Fruit fly (Drosophila melanogaster) whole organism, embryonic: ENCODE measurements around the gene dib.

Source experiments
- Bteb2 ChIP-seq: fragments of 200-800 bp; sonication (Bioruptor generic); optimal IDR thresholded peaks from 2 replicates; lab custom pipeline; 2016; ENCODE audit warnings: missing biosample characterization, missing genetic modification characterization
- CG10147 ChIP-seq: fragments of 200-800 bp; sonication (Bioruptor generic); optimal IDR thresholded peaks from 2 replicates; lab custom pipeline; 2019; ENCODE audit warnings: missing biosample characterization, mild to moderate bottlenecking, missing genetic modification characterization, moderate library complexity
- CG14014 ChIP-seq: fragments of 200-800 bp; sonication (Bioruptor generic); IDR thresholded peaks from 2 replicates; pipeline ENCODE4 v1.3.6; 2022; ENCODE audit warnings: missing biosample characterization, missing genetic modification characterization
- CG15073 ChIP-seq: fragments of 200-800 bp; sonication (Bioruptor generic); optimal IDR thresholded peaks from 2 replicates; lab custom pipeline; 2016; ENCODE audit warnings: missing biosample characterization, missing genetic modification characterization
- CG16813 ChIP-seq: fragments of 200-800 bp; sonication (Bioruptor generic); IDR thresholded peaks from 3 replicates; pipeline ENCODE4 v1.3.6; 2022; ENCODE audit warnings: missing biosample characterization, missing genetic modification characterization; ENCODE audit not compliant: partially characterized antibody
- CG17385 ChIP-seq: fragments of 200-800 bp; sonication (Bioruptor generic); optimal IDR thresholded peaks from 3 replicates; lab custom pipeline; 2018; ENCODE audit warnings: missing biosample characterization, mild to moderate bottlenecking, missing genetic modification characterization
- CG33557 ChIP-seq: fragments of 200-800 bp; sonication (Bioruptor generic); optimal IDR thresholded peaks from 2 replicates; lab custom pipeline; 2019; ENCODE audit warnings: missing biosample characterization, mild to moderate bottlenecking, missing genetic modification characterization, moderate library complexity
- CG34224 ChIP-seq: fragments of 200-800 bp; sonication (Bioruptor generic); IDR thresholded peaks from 3 replicates; pipeline ENCODE4 v1.3.6; 2022; ENCODE audit warnings: missing biosample characterization, missing genetic modification characterization; ENCODE audit not compliant: partially characterized antibody
- CG3838 ChIP-seq: fragments of 200-800 bp; sonication (Bioruptor generic); optimal IDR thresholded peaks from 3 replicates; lab custom pipeline; 2016; ENCODE audit warnings: missing biosample characterization, missing genetic modification characterization
- CG4424 ChIP-seq: fragments of 200-800 bp; sonication (Bioruptor generic); optimal IDR thresholded peaks from 3 replicates; lab custom pipeline; 2016; ENCODE audit warnings: missing biosample characterization, missing genetic modification characterization
- CG6765 ChIP-seq: fragments of 200-800 bp; sonication (Bioruptor generic); optimal IDR thresholded peaks from 3 replicates; lab custom pipeline; 2017; ENCODE audit warnings: missing biosample characterization, mild to moderate bottlenecking, missing genetic modification characterization
- CG6791 ChIP-seq: fragments of 200-800 bp; sonication (Bioruptor generic); IDR thresholded peaks from 3 replicates; pipeline ENCODE4 v1.3.6; 2022; ENCODE audit warnings: missing biosample characterization, missing genetic modification characterization; ENCODE audit not compliant: partially characterized antibody
- CG7839 ChIP-seq: fragments of 200-800 bp; sonication (Bioruptor generic); optimal IDR thresholded peaks from 3 replicates; lab custom pipeline; 2018; ENCODE audit warnings: missing biosample characterization, mild to moderate bottlenecking, missing genetic modification characterization, moderate library complexity
- CHES-1-like ChIP-seq: fragments of 200-800 bp; sonication (Bioruptor generic); optimal IDR thresholded peaks from 2 replicates; lab custom pipeline; 2016; ENCODE audit warnings: missing biosample characterization, missing genetic modification characterization
- Dad ChIP-seq: fragments of 200-800 bp; sonication (Bioruptor generic); optimal IDR thresholded peaks from 3 replicates; lab custom pipeline; 2016; ENCODE audit warnings: missing biosample characterization, missing genetic modification characterization
- Deaf1 ChIP-seq: fragments of 200-800 bp; optimal IDR thresholded peaks from 3 replicates; lab custom pipeline; 2019; ENCODE audit warnings: missing biosample characterization, mild to moderate bottlenecking, missing genetic modification characterization, moderate library complexity
- E2f1 ChIP-seq: fragments of 200-800 bp; sonication (Bioruptor generic); IDR thresholded peaks from 2 replicates; pipeline ENCODE4 v1.3.6; 2022; ENCODE audit warnings: missing biosample characterization, missing genetic modification characterization
- E2f2 ChIP-seq: fragments of 200-800 bp; sonication (Bioruptor generic); IDR thresholded peaks from 2 replicates; pipeline ENCODE4 v1.3.6; 2022; ENCODE audit warnings: missing biosample characterization, missing genetic modification characterization
- Ets97D ChIP-seq: fragments of 200-800 bp; sonication (Bioruptor generic); optimal IDR thresholded peaks from 3 replicates; lab custom pipeline; 2016; ENCODE audit warnings: missing biosample characterization, missing genetic modification characterization
- Fer2 ChIP-seq: fragments of 200-800 bp; sonication (Bioruptor generic); optimal IDR thresholded peaks from 2 replicates; lab custom pipeline; 2018; ENCODE audit warnings: missing biosample characterization, mild to moderate bottlenecking, missing genetic modification characterization, moderate library complexity
- NfI ChIP-seq: fragments of 200-800 bp; sonication (Bioruptor generic); optimal IDR thresholded peaks from 3 replicates; lab custom pipeline; 2018; ENCODE audit warnings: missing biosample characterization, mild to moderate bottlenecking, missing genetic modification characterization, moderate library complexity
- Opbp ChIP-seq: fragments of 200-800 bp; sonication (Bioruptor generic); IDR thresholded peaks from 3 replicates; pipeline ENCODE4 v1.3.6; 2022; ENCODE audit warnings: missing biosample characterization, missing genetic modification characterization; ENCODE audit not compliant: partially characterized antibody
- Side ChIP-seq: fragments of 200-800 bp; sonication (Bioruptor generic); optimal IDR thresholded peaks from 2 replicates; lab custom pipeline; 2016; ENCODE audit warnings: missing biosample characterization, missing genetic modification characterization
- Six4 ChIP-seq: fragments of 200-800 bp; sonication (Bioruptor generic); optimal IDR thresholded peaks from 2 replicates; lab custom pipeline; 2016; ENCODE audit warnings: missing biosample characterization, missing genetic modification characterization
- Sox100B ChIP-seq: fragments of 200-800 bp; sonication (Bioruptor generic); optimal IDR thresholded peaks from 3 replicates; lab custom pipeline; 2018; ENCODE audit warnings: missing biosample characterization, mild to moderate bottlenecking, missing genetic modification characterization
- Sry-δ ChIP-seq: fragments of 200-800 bp; sonication (Bioruptor generic); optimal IDR thresholded peaks from 2 replicates; lab custom pipeline; 2016; ENCODE audit warnings: missing biosample characterization, missing genetic modification characterization
- Ssrp ChIP-seq: fragments of 200-800 bp; sonication (Bioruptor generic); optimal IDR thresholded peaks from 2 replicates; lab custom pipeline; 2018; ENCODE audit warnings: missing biosample characterization, mild to moderate bottlenecking, missing genetic modification characterization, moderate library complexity
- Usf ChIP-seq: fragments of 200-800 bp; sonication (Bioruptor generic); optimal IDR thresholded peaks from 2 replicates; lab custom pipeline; 2017; ENCODE audit warnings: missing genotype, missing biosample characterization, missing genetic modification characterization
- az2 ChIP-seq: fragments of 200-800 bp; sonication (Bioruptor generic); optimal IDR thresholded peaks from 3 replicates; lab custom pipeline; 2016; ENCODE audit warnings: missing biosample characterization, missing genetic modification characterization
- chm ChIP-seq: fragments of 200-800 bp; sonication (Bioruptor generic); IDR thresholded peaks from 2 replicates; pipeline ENCODE4 v1.3.6; 2022; ENCODE audit warnings: missing biosample characterization, missing genetic modification characterization
- da ChIP-seq: fragments of 200-800 bp; sonication (Bioruptor generic); optimal IDR thresholded peaks from 2 replicates; lab custom pipeline; 2016; ENCODE audit warnings: missing biosample characterization, missing genetic modification characterization
- danr ChIP-seq: fragments of 200-800 bp; sonication (Bioruptor generic); IDR thresholded peaks from 2 replicates; pipeline ENCODE4 v1.3.6; 2022; ENCODE audit warnings: missing biosample characterization, missing genetic modification characterization
- dati ChIP-seq: fragments of 200-800 bp; sonication (Bioruptor generic); IDR thresholded peaks from 2 replicates; pipeline ENCODE4 v1.3.6; 2022; ENCODE audit warnings: missing biosample characterization, missing genetic modification characterization
- gcm ChIP-seq: fragments of 200-800 bp; sonication (Bioruptor generic); optimal IDR thresholded peaks from 2 replicates; lab custom pipeline; 2019; ENCODE audit warnings: missing biosample characterization, mild to moderate bottlenecking, missing genetic modification characterization, moderate library complexity
- gcm2 ChIP-seq: fragments of 200-800 bp; sonication (Bioruptor generic); optimal IDR thresholded peaks from 2 replicates; lab custom pipeline; 2016; ENCODE audit warnings: missing biosample characterization, missing genetic modification characterization
- gfzf ChIP-seq: fragments of 200-800 bp; sonication (Bioruptor generic); optimal IDR thresholded peaks from 2 replicates; lab custom pipeline; 2016; ENCODE audit warnings: missing biosample characterization, mild to moderate bottlenecking, missing genetic modification characterization, moderate library complexity
- kni ChIP-seq: fragments of 200-800 bp; sonication (Bioruptor generic); optimal IDR thresholded peaks from 3 replicates; lab custom pipeline; 2017; ENCODE audit warnings: mild to moderate bottlenecking, missing biosample characterization, missing genetic modification reagents, missing genetic modification characterization
- lab ChIP-seq: fragments of 200-800 bp; sonication (Bioruptor generic); optimal IDR thresholded peaks from 3 replicates; lab custom pipeline; 2017; ENCODE audit warnings: missing biosample characterization, missing genetic modification characterization, mild to moderate bottlenecking, moderate library complexity, missing genetic modification reagents
- maf-S ChIP-seq: fragments of 200-800 bp; sonication (Bioruptor generic); optimal IDR thresholded peaks from 2 replicates; lab custom pipeline; 2016; ENCODE audit warnings: missing biosample characterization, missing genetic modification characterization
- mirr ChIP-seq: fragments of 200-800 bp; sonication (Bioruptor generic); optimal IDR thresholded peaks from 3 replicates; lab custom pipeline; 2018; ENCODE audit warnings: missing biosample characterization, mild to moderate bottlenecking, missing genetic modification characterization
- onecut ChIP-seq: fragments of 200-800 bp; sonication (Bioruptor generic); IDR thresholded peaks from 2 replicates; pipeline ENCODE4 v1.3.6; 2022; ENCODE audit warnings: missing biosample characterization, missing genetic modification characterization
- otp ChIP-seq: fragments of 200-800 bp; sonication (Bioruptor generic); IDR thresholded peaks from 3 replicates; pipeline ENCODE4, ENCODE4 v1.3.6; 2022; ENCODE audit warnings: missing biosample characterization, missing genetic modification characterization
- pan ChIP-seq, 4 experiments: fragments of >200 bp in 3 of 4; fragments of 200-800 bp in 1 of 4; sonication (Bioruptor generic) in 1 of 4; optimal IDR thresholded peaks in 3 of 4; IDR thresholded peaks in 1 of 4; 2 replicates each; pipeline versions ENCODE4 v1.3.6 to Lab custom; 2017 to 2022; ENCODE audit warnings: missing biosample characterization in 2 of 4, missing genetic modification characterization in 2 of 4, mixed read lengths in 1 of 4
- pros ChIP-seq: fragments of 200-800 bp; sonication (Bioruptor generic); optimal IDR thresholded peaks from 3 replicates; lab custom pipeline; 2019; ENCODE audit warnings: missing biosample characterization, mild to moderate bottlenecking, missing genetic modification characterization, moderate library complexity
- sisA ChIP-seq: fragments of 200-800 bp; sonication (Bioruptor generic); IDR thresholded peaks from 2 replicates; pipeline ENCODE4 v1.3.6; 2022; ENCODE audit warnings: missing biosample characterization, missing genetic modification characterization
- sob ChIP-seq: fragments of 200-800 bp; sonication (Bioruptor generic); IDR thresholded peaks from 2 replicates; pipeline ENCODE4 v1.3.6; 2022; ENCODE audit warnings: missing biosample characterization, missing genetic modification characterization
- toy ChIP-seq: fragments of 200-800 bp; sonication (Bioruptor generic); IDR thresholded peaks from 2 replicates; pipeline ENCODE4 v1.3.6; 2022; ENCODE audit warnings: missing biosample characterization, missing genetic modification characterization
- trem ChIP-seq: fragments of 200-800 bp; optimal IDR thresholded peaks from 3 replicates; lab custom pipeline; 2019; ENCODE audit warnings: missing biosample characterization, mild to moderate bottlenecking, missing genetic modification characterization, moderate library complexity
- tx ChIP-seq: fragments of 200-800 bp; sonication (Bioruptor generic); optimal IDR thresholded peaks from 2 replicates; lab custom pipeline; 2016; ENCODE audit warnings: missing biosample characterization, missing genetic modification characterization

dib gene

dm6 chr3L:4070221-4070995 lies 8.3 kb downstream of the dib start (continued):
- TF ChIP-seq CG3838 (GFP tag; lab: Kevin White, UChicago) (peak; percentile 36), toy (GFP tag; lab: Robert Waterston, UW) (peak; percentile 82), CG34224 (GFP tag; lab: Robert Waterston, UW) (no peak), Sry-δ (peak; percentile 51), E2f1 (GFP tag; lab: Robert Waterston, UW) (peak; percentile 87), da (GFP tag; lab: Kevin White, UChicago) (peak; percentile 68), onecut (GFP tag; lab: Robert Waterston, UW) (peak; percentile 75), CG16813 (GFP tag; lab: Robert Waterston, UW) (no peak), Bteb2 (GFP tag; lab: Kevin White, UChicago) (peak; percentile 76), CG7839 (tag; lab: Kevin White, UChicago) (peak; percentile 87), Six4 (GFP tag; lab: Kevin White, UChicago) (peak; percentile 63), CG4424 (GFP tag; lab: Kevin White, UChicago) (peak; percentile 73), CG6791 (GFP tag; lab: Robert Waterston, UW) (no peak), maf-S (GFP tag; lab: Kevin White, UChicago) (peak; percentile 86), CG33557 (GFP tag; lab: Kevin White, UChicago) (no peak), Dad (peak; percentile 76), Side (GFP tag; lab: Kevin White, UChicago) (peak; percentile 69), CG17385 (GFP tag; lab: Kevin White, UChicago) (peak; percentile 82), mirr (peak; percentile 25), sob (GFP tag; lab: Robert Waterston, UW) (peak; percentile 93), Sox100B (GFP tag; lab: Kevin White, UChicago) (peak; percentile 61), NfI (GFP tag; lab: Kevin White, UChicago) (peak; percentile 94), kni (GFP tag; lab: Kevin White, UChicago) (no peak), danr (GFP tag; lab: Robert Waterston, UW) (peak; percentile 89), CG10147 (peak; percentile 86), otp (GFP tag; lab: Robert Waterston, UW) (peak; percentile 93), sisA (peak; percentile 93), Ssrp (tag; lab: Kevin White, UChicago) (peak; percentile 83), gfzf (GFP tag; lab: Kevin White, UChicago) (no peak), dati (GFP tag; lab: Robert Waterston, UW) (peak; percentile 86), gcm2 (GFP tag; lab: Kevin White, UChicago) (peak; percentile 74), CG14014 (peak; percentile 95), gcm (peak; percentile 45), E2f2 (GFP tag; lab: Robert Waterston, UW) (peak; percentile 69), Deaf1 (tag; lab: Kevin White, UChicago) (peak; percentile 49), tx (GFP tag; lab: Kevin White, UChicago) (peak; percentile 85), chm (no peak), pan (optimal IDR thresholded peaks at IDR 0.05; lab: Kevin White, UChicago) (no peak), pan (GFP tag; optimal IDR thresholded peaks at IDR 0.05 in 1 of 2, IDR thresholded peaks at IDR 0.05 in 1 of 2) (peak in 1 of 2 experiments; percentile 94), Opbp (no peak), CG15073 (GFP tag; lab: Kevin White, UChicago) (peak; percentile 37), lab (peak; percentile 94), Usf (peak; percentile 80), Fer2 (peak; percentile 64), pros (no peak), az2 (GFP tag; lab: Kevin White, UChicago) (peak; percentile 85), trem (peak; percentile 13), CHES-1-like (peak; percentile 91), CG6765 (GFP tag; lab: Kevin White, UChicago) (peak; percentile 52), Ets97D (GFP tag; lab: Kevin White, UChicago) (peak; percentile 53)
